Fruit fly (Drosophila melanogaster) whole organism, wandering third instar larva: ENCODE data around the gene CG13842.
A peak's percentile ranks its signal among the peaks of the same experiment; 100 is the strongest.

Experiments used
- HLH106 ChIP-seq: fragments of 200-800 bp; optimal IDR thresholded peaks from 3 replicates; lab custom pipeline; 2019; ENCODE audit warnings: missing biosample characterization, mild to moderate bottlenecking, missing genetic modification characterization, moderate library complexity
- Myc ChIP-seq: fragments of >200 bp; optimal IDR thresholded peaks from 2 replicates; lab custom pipeline; 2017
- br ChIP-seq: fragments of 200-800 bp; sonication (Bioruptor generic); optimal IDR thresholded peaks from 2 replicates; lab custom pipeline; 2016; ENCODE audit warnings: missing biosample characterization, missing genetic modification characterization
- dsf ChIP-seq: sonication (Bioruptor generic); optimal IDR thresholded peaks from 2 replicates; lab custom pipeline; 2016; ENCODE audit warnings: missing biosample characterization, missing genetic modification characterization, borderline replicate concordance
- fru ChIP-seq: fragments of 200-800 bp; sonication (Bioruptor generic); optimal IDR thresholded peaks from 3 replicates; lab custom pipeline; 2016; ENCODE audit warnings: missing biosample characterization, mild to moderate bottlenecking, missing genetic modification characterization
- h ChIP-seq: fragments of 200-800 bp; sonication (Bioruptor generic); optimal IDR thresholded peaks from 3 replicates; lab custom pipeline; 2016; ENCODE audit warnings: missing biosample characterization, mild to moderate bottlenecking, missing genetic modification characterization
- lola ChIP-seq: fragments of >200 bp; optimal IDR thresholded peaks from 2 replicates; lab custom pipeline; 2017; ENCODE audit warnings: missing biosample characterization, missing genetic modification characterization
- psq ChIP-seq: fragments of 200-800 bp; sonication (Bioruptor generic); optimal IDR thresholded peaks from 3 replicates; lab custom pipeline; 2017; ENCODE audit warnings: missing biosample characterization, mild to moderate bottlenecking, missing genetic modification characterization, moderate library complexity
- usp ChIP-seq: fragments of >200 bp; optimal IDR thresholded peaks from 2 replicates; lab custom pipeline; 2017; ENCODE audit warnings: missing biosample characterization, missing genetic modification characterization

dm6 chr3R:22719607-22719949, 12.5 kb upstream of the CG13842 start:
- TF ChIP-seq HLH106 (tag; lab: Kevin White, UChicago) (no peak), usp (GFP tag; lab: Kevin White, UChicago) (no peak), lola (GFP tag; lab: Kevin White, UChicago) (no peak), h (no peak), Myc (lab: Kevin White, UChicago) (no peak), fru (peak; percentile 6), br (GFP tag; lab: Kevin White, UChicago) (no peak), psq (no peak), dsf (GFP tag; lab: Kevin White, UChicago) (no peak)
